Fruit fly (Drosophila melanogaster): ENCODE data around the gene CG12617.

The CG12617 gene

DNA sequence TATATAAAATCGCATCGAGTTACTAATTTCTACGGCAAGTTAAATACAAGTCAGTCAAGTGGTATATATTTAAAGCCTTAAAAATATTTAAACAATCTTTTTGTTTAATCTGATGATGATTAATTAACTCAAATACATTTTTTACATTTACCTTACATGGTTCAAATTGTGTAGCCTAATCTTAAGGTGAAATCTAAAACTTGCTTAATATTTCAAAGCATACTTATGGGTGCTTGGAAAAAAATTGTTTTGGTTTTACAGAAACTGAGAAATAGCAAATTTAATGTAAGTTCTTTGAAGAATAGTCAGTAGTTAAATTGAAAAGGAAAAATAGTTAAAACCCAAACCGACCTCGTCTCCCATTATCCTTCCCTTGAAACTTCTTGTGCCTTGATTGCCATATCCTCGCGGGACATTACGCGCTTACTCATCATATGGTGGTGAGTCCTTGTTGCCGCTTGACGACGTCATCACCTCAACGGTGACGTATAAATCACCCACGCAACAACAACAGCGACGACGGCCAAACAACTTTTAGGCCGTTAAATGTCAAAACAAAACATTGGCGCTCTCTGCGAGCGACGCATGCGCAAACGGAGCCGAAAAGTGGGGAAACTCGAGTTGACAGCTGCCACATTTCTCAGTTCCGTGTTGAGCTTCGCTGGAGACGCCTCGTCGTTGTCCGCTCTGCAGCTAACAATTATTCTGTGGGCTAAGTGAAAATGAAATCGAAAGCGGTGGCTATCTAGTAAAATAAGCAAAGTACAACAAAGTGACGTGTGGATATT lies 46.9 kb downstream of the CG12617 start (continued):
- TF ChIP-seq CG4282 (GFP tag; optimal IDR thresholded peaks at IDR 0.05) (no peak), kay (GFP tag; optimal IDR thresholded peaks at IDR 0.05) (peak; percentile 8), jumu (GFP tag; optimal IDR thresholded peaks at IDR 0.05) (no peak), seq (GFP tag; IDR thresholded peaks at IDR 0.05) (peak; percentile 40; the same call in 1 of the 2 replicates), Vsx1 (GFP tag; optimal IDR thresholded peaks at IDR 0.05) (peak; percentile 11), grn (GFP tag; optimal IDR thresholded peaks at IDR 0.05) (peak; percentile 81), hkb (optimal IDR thresholded peaks at IDR 0.05) (no peak), hkb (GFP tag; IDR thresholded peaks at IDR 0.05) (0 out of 2 replicates have a peak, but pooled peaks have one; percentile 7), stwl (tag; optimal IDR thresholded peaks at IDR 0.05) (peak; percentile 37), Deaf1 (tag; optimal IDR thresholded peaks at IDR 0.05) (peak; percentile 45), CG11504 (tag; optimal IDR thresholded peaks at IDR 0.05) (peak; percentile 12), Blimp-1 (GFP tag; optimal IDR thresholded peaks at IDR 0.05) (peak; percentile 66), Hr51 (GFP tag; optimal IDR thresholded peaks at IDR 0.05) (peak in 1 of 2 experiments; percentile 18), CG7745 (tag; optimal IDR thresholded peaks at IDR 0.05) (no peak), CG13287 (GFP tag; IDR thresholded peaks at IDR 0.05; ENCODE audit: partially characterized antibody) (no peak), D (optimal IDR thresholded peaks at IDR 0.05) (no peak), D (GFP tag; optimal IDR thresholded peaks at IDR 0.05) (no peak)

DNA sequence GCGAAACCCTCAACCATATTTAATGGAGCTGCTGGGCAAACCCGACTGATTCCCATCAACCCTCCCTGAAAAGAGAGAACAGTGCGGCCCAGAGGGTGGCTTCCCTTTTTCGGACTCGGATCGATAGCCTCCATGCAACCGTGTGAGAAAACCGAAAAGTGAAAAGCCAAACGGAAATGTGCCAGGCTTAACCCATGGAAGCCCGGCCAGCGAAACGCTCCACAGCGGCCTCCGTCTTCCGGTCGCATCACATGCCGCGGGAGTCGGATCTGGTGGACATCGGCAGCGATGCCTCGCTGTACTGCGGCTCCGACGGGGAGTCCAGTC lies 47.5 kb downstream of the CG12617 start:
- no peak for TF ChIP-seq dmrt99B (tag; optimal IDR thresholded peaks at IDR 0.05)
- peak; percentile 31 for TF ChIP-seq CG8478 (optimal IDR thresholded peaks at IDR 0.05)
- TF ChIP-seq gt (GFP tag; IDR thresholded peaks at IDR 0.05) = no peak
- no peak for TF ChIP-seq klu (GFP tag; IDR thresholded peaks at IDR 0.05)
- no peak for TF ChIP-seq Gsc (GFP tag; IDR thresholded peaks at IDR 0.05)
- peak; percentile 53 for TF ChIP-seq CG2116 (GFP tag; optimal IDR thresholded peaks at IDR 0.05)
- TF ChIP-seq onecut (GFP tag; IDR thresholded peaks at IDR 0.05) = peak; percentile 94
- TF ChIP-seq CG10654 (GFP tag; optimal IDR thresholded peaks at IDR 0.05) = no peak
- TF ChIP-seq CG14965 (GFP tag; optimal IDR thresholded peaks at IDR 0.05; ENCODE audit: borderline replicate concordance) = no peak
- no peak for TF ChIP-seq CG30403 (GFP tag; optimal IDR thresholded peaks at IDR 0.05)
- TF ChIP-seq MBD-R2 (GFP tag; IDR thresholded peaks at IDR 0.05) = no peak
- TF ChIP-seq stc (GFP tag; IDR thresholded peaks at IDR 0.05) = no peak
- no peak for TF ChIP-seq Hand (GFP tag; optimal IDR thresholded peaks at IDR 0.05)
- TF ChIP-seq HLH54F (GFP tag; optimal IDR thresholded peaks at IDR 0.05) = no peak
- TF ChIP-seq CG6854 (GFP tag; optimal IDR thresholded peaks at IDR 0.05) = peak; percentile 4
- no peak for TF ChIP-seq CG16815 (GFP tag; optimal IDR thresholded peaks at IDR 0.05)
- no peak for TF ChIP-seq CG8359 (GFP tag; optimal IDR thresholded peaks at IDR 0.05; ENCODE audit: borderline replicate concordance)
- TF ChIP-seq amos (GFP tag; IDR thresholded peaks at IDR 0.05; ENCODE audit: partially characterized antibody) = no peak
- TF ChIP-seq seq (GFP tag; IDR thresholded peaks at IDR 0.05) = no peak
- peak in 1 of 2 experiments; percentile 28 for TF ChIP-seq Trl (optimal IDR thresholded peaks at IDR 0.05)
- TF ChIP-seq Trl (GFP tag; optimal IDR thresholded peaks at IDR 0.05) = no peak
- TF ChIP-seq CG1832 (GFP tag; optimal IDR thresholded peaks at IDR 0.05) = no peak
